Fruit fly (Drosophila melanogaster) whole organism, larva: ENCODE measurements around the gene CG43082.

Source experiments
- noc ChIP-seq: fragments of 200-800 bp; sonication (Bioruptor generic); optimal IDR thresholded peaks from 3 replicates; lab custom pipeline; 2019; ENCODE audit warnings: missing biosample characterization, mild to moderate bottlenecking, missing genetic modification characterization, moderate library complexity

Gene CG43082

dm6 chr3L:15699626-15700337, 38.1 kb downstream of the CG43082 start, which contains the start of gene comm2:
comm2 (minus strand) TSS chr3L:15699850.
- no peak for TF ChIP-seq noc (tag; lab: Kevin White, UChicago)

DNA sequence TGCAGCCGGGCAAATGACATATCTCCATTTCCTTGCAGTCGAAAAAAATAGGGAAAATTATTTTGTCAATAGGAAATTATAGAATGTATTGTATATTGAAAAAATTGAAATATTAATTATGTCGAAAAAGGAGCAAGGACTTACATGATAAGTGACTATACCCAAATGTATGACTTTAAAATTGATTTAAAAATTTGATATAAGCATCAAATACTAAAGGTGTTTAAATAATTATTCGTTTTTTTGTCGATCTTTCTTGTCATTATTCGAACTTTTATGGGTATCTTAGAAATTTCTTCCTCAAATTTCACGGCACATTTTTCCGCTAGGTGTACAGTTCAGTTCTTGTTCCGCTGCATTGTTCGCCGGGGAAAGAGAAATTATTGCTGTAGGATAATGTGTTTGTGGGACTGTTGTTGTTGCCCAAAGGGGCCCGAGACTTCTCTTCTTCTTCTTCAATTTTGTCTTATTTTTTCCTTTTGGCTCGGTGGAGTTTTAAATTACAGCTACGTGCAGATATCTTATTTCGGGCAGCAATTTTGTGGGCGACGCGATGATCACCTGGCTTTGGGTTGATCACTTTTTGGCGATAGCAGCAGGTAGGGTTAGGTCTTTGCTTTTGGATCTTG, 38.8 kb downstream of the CG43082 start:
- no peak for TF ChIP-seq noc (tag; lab: Kevin White, UChicago)

- no peak for TF ChIP-seq noc (tag; lab: Kevin White, UChicago)
Observed at dm6 chr3L:15702191-15702590, 40.5 kb downstream of the CG43082 start.

- TF ChIP-seq noc (tag; lab: Kevin White, UChicago) = no peak
Observed at dm6 chr3L:15703330-15704119, 41.9 kb downstream of the CG43082 start.

dm6 chr3L:15704250-15704985, 42.8 kb downstream of the CG43082 start:
- TF ChIP-seq noc (tag; lab: Kevin White, UChicago) = no peak

dm6 chr3L:15706199-15706598, 44.5 kb downstream of the CG43082 start:
- no peak for TF ChIP-seq noc (tag; lab: Kevin White, UChicago)

DNA sequence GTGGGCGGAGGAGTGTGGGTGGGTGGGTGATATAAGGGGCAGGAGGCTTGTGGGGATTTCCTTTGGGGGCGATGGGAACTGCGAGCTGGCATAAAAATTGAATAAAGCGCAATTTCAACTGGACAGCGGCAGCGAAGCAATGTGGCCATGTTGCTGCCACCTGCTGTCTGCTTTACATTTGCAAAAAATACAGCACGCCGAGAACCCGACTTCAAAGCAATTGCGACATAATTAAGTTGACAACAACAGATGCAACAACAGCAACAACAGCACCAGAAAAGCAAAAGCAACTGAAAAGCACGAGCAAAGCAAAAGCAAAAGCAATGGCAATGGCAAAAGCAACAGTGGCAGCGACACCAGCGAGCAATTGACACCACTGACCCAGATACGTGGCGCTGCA, 46.5 kb downstream of the CG43082 start:
- no peak for TF ChIP-seq noc (tag; lab: Kevin White, UChicago)

- no peak for TF ChIP-seq noc (tag; lab: Kevin White, UChicago)
Observed at dm6 chr3L:15708579-15708978, 46.9 kb downstream of the CG43082 start.

dm6 chr3L:15710125-15710524, 48.5 kb downstream of the CG43082 start:
- no peak for TF ChIP-seq noc (tag; lab: Kevin White, UChicago)

dm6 chr3L:15711164-15711563, 49.5 kb downstream of the CG43082 start:
- TF ChIP-seq noc (tag; lab: Kevin White, UChicago) = no peak
